Worm (Caenorhabditis elegans) whole organism, L3 larva: ENCODE data around the gene ccdc-47.

Experiments used
- ceh-28 ChIP-seq: fragments of 150-350 bp; optimal IDR thresholded peaks from 2 replicates; lab custom pipeline; 2014; ENCODE audit warnings: missing biosample characterization, missing genetic modification reagents, missing genetic modification characterization
- egl-5 ChIP-seq: fragments of 150-350 bp; optimal IDR thresholded peaks from 2 replicates; lab custom pipeline; 2017; ENCODE audit warnings: missing biosample characterization, missing genetic modification reagents, missing genetic modification characterization, inconsistent platforms
- elt-2 ChIP-seq: sonication (generic microtip); optimal IDR thresholded peaks from 2 replicates; lab custom pipeline; 2016; ENCODE audit warnings: missing genetic modification reagents, mild to moderate bottlenecking, missing genetic modification characterization, missing compliant biosample characterization
- lin-39 ChIP-seq: fragments of 150-350 bp; optimal IDR thresholded peaks from 2 replicates; lab custom pipeline; 2018; ENCODE audit warnings: missing biosample characterization, missing genetic modification reagents, missing genetic modification characterization
- mdl-1 ChIP-seq: fragments of 150-350 bp; optimal IDR thresholded peaks from 2 replicates; lab custom pipeline; 2014; ENCODE audit warnings: missing biosample characterization, missing genetic modification characterization
- nhr-11 ChIP-seq: fragments of 150-350 bp; optimal IDR thresholded peaks from 2 replicates; lab custom pipeline; 2014; ENCODE audit warnings: missing biosample characterization, missing genetic modification characterization
- nhr-23 ChIP-seq: fragments of 150-350 bp; optimal IDR thresholded peaks from 2 replicates; lab custom pipeline; 2014; ENCODE audit warnings: missing biosample characterization, missing genetic modification reagents, missing genetic modification characterization
- nhr-25 ChIP-seq: sonication (generic microtip); optimal IDR thresholded peaks from 2 replicates; lab custom pipeline; 2017; ENCODE audit warnings: missing biosample characterization, missing genetic modification characterization
- nhr-77 ChIP-seq: fragments of 150-350 bp; optimal IDR thresholded peaks from 2 replicates; lab custom pipeline; 2014; ENCODE audit warnings: missing biosample characterization, missing genetic modification characterization
- pha-4 ChIP-seq: fragments of 150-350 bp; optimal IDR thresholded peaks from 2 replicates; lab custom pipeline; 2014; ENCODE audit warnings: missing biosample characterization, missing genetic modification reagents, missing genetic modification characterization
- pqm-1 ChIP-seq: fragments of 150-350 bp; optimal IDR thresholded peaks from 2 replicates; lab custom pipeline; 2017; ENCODE audit warnings: missing biosample characterization, missing genetic modification characterization, inconsistent platforms
- unc-39 ChIP-seq: sonication (generic microtip); optimal IDR thresholded peaks from 4 replicates; lab custom pipeline; 2017; ENCODE audit warnings: missing biosample characterization, missing genetic modification characterization
- unc-62 ChIP-seq: fragments of 150-350 bp; sonication (generic microtip); optimal IDR thresholded peaks from 4 replicates; lab custom pipeline; 2014; ENCODE audit warnings: missing biosample characterization, missing genetic modification reagents, missing genetic modification characterization

ce11 chrIII:3907587-3907986 is 9.2 kb upstream of the ccdc-47 start, which contains the start of gene mmcm-1:
- TF ChIP-seq unc-39 (tag; lab: Kevin White, UChicago) (no peak), nhr-77 (tag; lab: Kevin White, UChicago) (no peak), nhr-25 (no peak), elt-2 (tag; lab: Kevin White, UChicago) (no peak), egl-5 (tag; lab: Kevin White, UChicago) (no peak), lin-39 (tag; lab: Kevin White, UChicago) (no peak), nhr-23 (tag; lab: Kevin White, UChicago) (no peak), nhr-11 (tag; lab: Kevin White, UChicago) (no peak), pha-4 (tag; lab: Kevin White, UChicago) (no peak), unc-62 (GFP tag; lab: Kevin White, UChicago) (no peak), pqm-1 (tag; lab: Kevin White, UChicago) (no peak), ceh-28 (no peak), mdl-1 (no peak)
